Worm (Caenorhabditis elegans): ENCODE measurements around the gene hlh-6.

hlh-6 gene

DNA sequence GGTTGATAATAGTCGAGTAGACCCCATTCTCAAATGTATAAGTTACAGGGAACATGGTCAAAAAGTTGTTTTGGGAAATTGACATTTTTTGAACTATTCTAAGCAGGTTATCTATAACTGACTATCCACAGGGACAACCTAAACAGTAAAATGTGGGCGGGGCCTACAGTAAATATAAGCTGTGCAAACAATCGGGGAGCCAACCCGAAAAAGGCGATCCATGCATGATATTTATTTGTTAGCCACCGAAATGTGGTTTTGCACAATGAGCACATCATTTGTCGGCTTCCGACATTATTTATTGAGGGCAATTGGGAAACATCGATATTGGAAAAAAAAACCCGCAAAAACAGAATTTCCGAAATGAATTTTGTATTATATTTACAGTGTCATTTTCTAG lies at the start of gene hlh-6:
Gene hlh-6, minus strand, starts transcription at position 101 of the 400 bp plus-strand sequence.
- TF ChIP-seq klf-2 (GFP tag; conservative IDR thresholded peaks at IDR 0.05), result no peak
- TF ChIP-seq cog-1 (tag; optimal IDR thresholded peaks at IDR 0.05), result no peak
- TF ChIP-seq T22C8.4 (GFP tag; IDR thresholded peaks at IDR 0.05), result no peak
- TF ChIP-seq ztf-23 (GFP tag; IDR thresholded peaks at IDR 0.05), result no peak
- TF ChIP-seq flt-1 (GFP tag; IDR thresholded peaks at IDR 0.05), result no peak
- TF ChIP-seq med-1 (GFP tag; optimal IDR thresholded peaks at IDR 0.05; ENCODE audit: insufficient read depth), result no peak
- no peak for TF ChIP-seq ztf-29 (GFP tag; IDR thresholded peaks at IDR 0.05)
- TF ChIP-seq ref-1 (GFP tag; conservative IDR thresholded peaks at IDR 0.05), result no peak
- no peak for TF ChIP-seq tab-1 (GFP tag; IDR thresholded peaks at IDR 0.05)

ce11 chrII:9662797-9663196 lies 48.2 kb upstream of the hlh-6 start, which contains the start of gene cyp-13A10:
cyp-13A10 (minus strand) TSS chrII:9662884.
- TF ChIP-seq ztf-23 (GFP tag; IDR thresholded peaks at IDR 0.05), result no peak
- no peak for TF ChIP-seq T22C8.4 (GFP tag; IDR thresholded peaks at IDR 0.05)
- TF ChIP-seq cog-1 (tag; optimal IDR thresholded peaks at IDR 0.05), result no peak
- TF ChIP-seq ztf-29 (GFP tag; IDR thresholded peaks at IDR 0.05), result no peak
- TF ChIP-seq flt-1 (GFP tag; IDR thresholded peaks at IDR 0.05), result no peak
- no peak for TF ChIP-seq tab-1 (GFP tag; IDR thresholded peaks at IDR 0.05)
- no peak for TF ChIP-seq med-1 (GFP tag; optimal IDR thresholded peaks at IDR 0.05; ENCODE audit: insufficient read depth)
- TF ChIP-seq ref-1 (GFP tag; conservative IDR thresholded peaks at IDR 0.05), result no peak
- no peak for TF ChIP-seq klf-2 (GFP tag; conservative IDR thresholded peaks at IDR 0.05)

DNA sequence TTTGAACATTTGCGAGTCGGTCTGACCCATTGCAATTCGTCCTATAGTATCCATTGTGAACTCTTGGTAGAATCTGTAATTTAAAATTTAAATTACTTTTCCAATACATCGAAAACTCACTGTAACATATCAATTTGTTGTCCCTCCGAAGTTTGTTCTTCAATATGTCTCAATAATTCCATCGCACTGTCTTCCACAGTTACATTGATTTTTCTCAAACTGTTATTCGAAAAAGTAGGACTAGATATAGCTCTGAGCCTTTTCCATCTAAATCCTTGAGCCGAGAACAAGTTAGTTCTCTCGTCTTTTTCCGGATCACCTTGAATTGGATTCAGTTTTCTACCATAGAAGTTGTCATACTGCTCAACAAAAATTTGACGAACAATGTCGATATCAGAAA lies 47.5 kb upstream of the hlh-6 start:
- TF ChIP-seq klf-2 (GFP tag; conservative IDR thresholded peaks at IDR 0.05), result no peak
- TF ChIP-seq ref-1 (GFP tag; conservative IDR thresholded peaks at IDR 0.05), result no peak
- TF ChIP-seq med-1 (GFP tag; optimal IDR thresholded peaks at IDR 0.05; ENCODE audit: insufficient read depth), result no peak
- no peak for TF ChIP-seq ztf-23 (GFP tag; IDR thresholded peaks at IDR 0.05)
- TF ChIP-seq ztf-29 (GFP tag; IDR thresholded peaks at IDR 0.05), result no peak
- no peak for TF ChIP-seq tab-1 (GFP tag; IDR thresholded peaks at IDR 0.05)
- TF ChIP-seq T22C8.4 (GFP tag; IDR thresholded peaks at IDR 0.05), result no peak
- TF ChIP-seq cog-1 (tag; optimal IDR thresholded peaks at IDR 0.05), result no peak
- no peak for TF ChIP-seq flt-1 (GFP tag; IDR thresholded peaks at IDR 0.05)

- TF ChIP-seq cog-1 (tag; optimal IDR thresholded peaks at IDR 0.05), result no peak
- no peak for TF ChIP-seq ref-1 (GFP tag; conservative IDR thresholded peaks at IDR 0.05)
- no peak for TF ChIP-seq ztf-23 (GFP tag; IDR thresholded peaks at IDR 0.05)
- no peak for TF ChIP-seq tab-1 (GFP tag; IDR thresholded peaks at IDR 0.05)
- TF ChIP-seq flt-1 (GFP tag; IDR thresholded peaks at IDR 0.05), result no peak
- TF ChIP-seq med-1 (GFP tag; optimal IDR thresholded peaks at IDR 0.05; ENCODE audit: insufficient read depth), result no peak
- no peak for TF ChIP-seq klf-2 (GFP tag; conservative IDR thresholded peaks at IDR 0.05)
- TF ChIP-seq T22C8.4 (GFP tag; IDR thresholded peaks at IDR 0.05), result no peak
- TF ChIP-seq ztf-29 (GFP tag; IDR thresholded peaks at IDR 0.05), result no peak
Observed at ce11 chrII:9660379-9660778, 45.8 kb upstream of the hlh-6 start, which contains the start of gene ZK1320.3. ZK1320.3 (minus strand) TSS chrII:9660419.

DNA sequence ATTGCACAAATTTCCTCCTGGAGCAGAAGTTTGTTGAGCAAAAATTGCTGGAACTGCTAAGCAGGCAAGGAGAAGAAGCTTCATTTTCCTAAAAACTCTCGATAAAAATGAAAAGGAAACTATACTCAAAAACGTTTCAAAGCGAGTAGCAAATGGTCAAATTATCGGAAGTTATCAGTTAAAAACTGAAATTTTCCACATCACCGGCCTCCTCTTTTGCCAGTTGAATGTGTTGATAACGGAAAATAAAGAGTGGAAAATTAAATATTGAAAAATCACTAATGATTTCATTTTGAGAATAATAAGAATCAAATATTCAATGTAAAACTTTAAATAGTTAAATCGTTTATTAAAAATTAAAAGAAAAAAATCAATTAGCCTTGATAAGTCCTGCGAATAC lies 44.3 kb upstream of the hlh-6 start, which contains the start of gene ZK1320.2:
Gene ZK1320.2, minus strand, starts transcription at position 88 of the 400 bp plus-strand sequence.
- no peak for TF ChIP-seq ztf-23 (GFP tag; IDR thresholded peaks at IDR 0.05)
- TF ChIP-seq T22C8.4 (GFP tag; IDR thresholded peaks at IDR 0.05), result no peak
- TF ChIP-seq flt-1 (GFP tag; IDR thresholded peaks at IDR 0.05), result no peak
- TF ChIP-seq klf-2 (GFP tag; conservative IDR thresholded peaks at IDR 0.05), result no peak
- no peak for TF ChIP-seq ref-1 (GFP tag; conservative IDR thresholded peaks at IDR 0.05)

ce11 chrII:9656210-9656755 lies 41.7 kb upstream of the hlh-6 start, which contains the start of gene gstk-1:
gstk-1 (plus strand) TSS chrII:9656705.
- TF ChIP-seq tab-1 (GFP tag; IDR thresholded peaks at IDR 0.05), result no peak
- TF ChIP-seq T22C8.4 (GFP tag; IDR thresholded peaks at IDR 0.05), result no peak
- no peak for TF ChIP-seq ztf-23 (GFP tag; IDR thresholded peaks at IDR 0.05)
- TF ChIP-seq med-1 (GFP tag; optimal IDR thresholded peaks at IDR 0.05; ENCODE audit: insufficient read depth), result no peak
- TF ChIP-seq klf-2 (GFP tag; conservative IDR thresholded peaks at IDR 0.05), result no peak
- TF ChIP-seq cog-1 (tag; optimal IDR thresholded peaks at IDR 0.05), result no peak
- no peak for TF ChIP-seq ztf-29 (GFP tag; IDR thresholded peaks at IDR 0.05)
- TF ChIP-seq flt-1 (GFP tag; IDR thresholded peaks at IDR 0.05), result no peak
- TF ChIP-seq ref-1 (GFP tag; conservative IDR thresholded peaks at IDR 0.05), result no peak

DNA sequence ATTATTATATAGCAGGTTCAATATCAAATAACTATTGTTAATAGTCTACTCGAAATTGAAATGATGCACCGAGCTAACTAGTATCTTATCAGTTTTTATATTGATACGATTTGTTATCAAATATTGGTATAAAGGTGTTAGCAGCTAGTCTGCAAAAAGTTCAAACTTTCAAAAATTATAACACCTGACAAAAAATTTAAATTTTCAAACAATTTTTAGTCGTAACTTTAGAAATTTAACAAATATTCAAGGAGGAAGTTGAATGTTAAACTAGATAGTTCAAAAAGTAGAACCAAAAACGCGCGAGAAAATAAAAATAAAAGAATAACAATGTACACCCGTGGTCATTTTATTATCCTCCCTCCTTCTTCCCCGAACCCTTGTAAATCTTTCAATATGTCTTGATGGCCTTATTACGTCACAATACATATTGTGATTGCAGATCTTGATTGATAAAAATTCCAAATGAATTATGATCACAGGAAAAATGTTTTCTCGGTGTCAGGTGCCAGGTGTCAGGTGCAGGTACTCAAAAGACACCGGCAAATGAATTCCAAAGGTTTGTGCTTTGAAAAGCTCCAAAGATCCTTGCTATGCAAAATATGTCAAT lies 41.0 kb upstream of the hlh-6 start, which contains the start of gene ZK1307.1:
Gene ZK1307.1, minus strand, starts transcription at position 51 of the 610 bp plus-strand sequence.
- TF ChIP-seq ref-1 (GFP tag; conservative IDR thresholded peaks at IDR 0.05) (no peak), cog-1 (tag; optimal IDR thresholded peaks at IDR 0.05) (no peak), T22C8.4 (GFP tag; IDR thresholded peaks at IDR 0.05) (no peak), klf-2 (GFP tag; conservative IDR thresholded peaks at IDR 0.05) (no peak), med-1 (GFP tag; optimal IDR thresholded peaks at IDR 0.05; ENCODE audit: insufficient read depth) (no peak), flt-1 (GFP tag; IDR thresholded peaks at IDR 0.05) (no peak), ztf-29 (GFP tag; IDR thresholded peaks at IDR 0.05) (no peak), ztf-23 (GFP tag; IDR thresholded peaks at IDR 0.05) (no peak), tab-1 (GFP tag; IDR thresholded peaks at IDR 0.05) (no peak)

DNA sequence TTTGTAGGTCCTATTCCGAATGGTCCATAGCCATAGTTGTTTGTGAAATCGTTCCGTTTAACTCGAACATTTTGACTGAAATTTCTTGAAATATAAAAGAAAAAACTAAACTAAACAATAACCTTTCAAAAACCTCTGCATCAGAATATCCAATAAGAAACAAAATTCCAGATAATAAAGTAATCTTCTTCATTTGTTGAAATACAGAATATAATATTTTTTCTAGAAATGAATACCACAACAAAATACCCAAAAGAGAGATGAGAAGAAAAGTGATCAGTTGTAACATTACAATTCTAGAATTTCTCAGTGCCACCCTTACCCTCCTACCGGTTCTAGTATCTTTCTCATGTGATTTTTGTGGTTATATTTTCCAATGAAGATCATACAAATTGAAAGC lies 39.1 kb upstream of the hlh-6 start, which contains the start of gene ZK1307.2:
Gene ZK1307.2, minus strand, starts transcription at position 274 of the 400 bp plus-strand sequence.
- TF ChIP-seq ref-1 (GFP tag; conservative IDR thresholded peaks at IDR 0.05) (no peak), tab-1 (GFP tag; IDR thresholded peaks at IDR 0.05) (no peak), klf-2 (GFP tag; conservative IDR thresholded peaks at IDR 0.05) (no peak), cog-1 (tag; optimal IDR thresholded peaks at IDR 0.05) (no peak), med-1 (GFP tag; optimal IDR thresholded peaks at IDR 0.05; ENCODE audit: insufficient read depth) (no peak), flt-1 (GFP tag; IDR thresholded peaks at IDR 0.05) (no peak), ztf-23 (GFP tag; IDR thresholded peaks at IDR 0.05) (no peak), T22C8.4 (GFP tag; IDR thresholded peaks at IDR 0.05) (no peak), ztf-29 (GFP tag; IDR thresholded peaks at IDR 0.05) (no peak)

ce11 chrII:9652919-9653318 lies 38.3 kb upstream of the hlh-6 start, which contains the start of gene ZK1307.3:
ZK1307.3 (minus strand) TSS chrII:9653019.
- TF ChIP-seq flt-1 (GFP tag; IDR thresholded peaks at IDR 0.05) (no peak), ztf-23 (GFP tag; IDR thresholded peaks at IDR 0.05) (no peak), klf-2 (GFP tag; conservative IDR thresholded peaks at IDR 0.05) (no peak), med-1 (GFP tag; optimal IDR thresholded peaks at IDR 0.05; ENCODE audit: insufficient read depth) (no peak), ztf-29 (GFP tag; IDR thresholded peaks at IDR 0.05) (no peak), cog-1 (tag; optimal IDR thresholded peaks at IDR 0.05) (no peak), T22C8.4 (GFP tag; IDR thresholded peaks at IDR 0.05) (no peak), tab-1 (GFP tag; IDR thresholded peaks at IDR 0.05) (no peak), ref-1 (GFP tag; conservative IDR thresholded peaks at IDR 0.05) (no peak)
